Worm (Caenorhabditis elegans): ENCODE measurements around the gene nrf-5.

The nrf-5 gene

ce11 chrV:13794046-13794445, 34.0 kb upstream of the nrf-5 start:
- TF ChIP-seq T22C8.4 (GFP tag; IDR thresholded peaks at IDR 0.05) = no peak
- TF ChIP-seq ztf-23 (GFP tag; IDR thresholded peaks at IDR 0.05) = no peak
- TF ChIP-seq cog-1 (tag; optimal IDR thresholded peaks at IDR 0.05) = no peak
- no peak for TF ChIP-seq flt-1 (GFP tag; IDR thresholded peaks at IDR 0.05)
- no peak for TF ChIP-seq ztf-29 (GFP tag; IDR thresholded peaks at IDR 0.05)
- no peak for TF ChIP-seq ref-1 (GFP tag; conservative IDR thresholded peaks at IDR 0.05)
- no peak for TF ChIP-seq klf-2 (GFP tag; conservative IDR thresholded peaks at IDR 0.05)
- no peak for TF ChIP-seq tab-1 (GFP tag; IDR thresholded peaks at IDR 0.05)
- no peak for TF ChIP-seq med-1 (GFP tag; optimal IDR thresholded peaks at IDR 0.05; ENCODE audit: insufficient read depth)

DNA sequence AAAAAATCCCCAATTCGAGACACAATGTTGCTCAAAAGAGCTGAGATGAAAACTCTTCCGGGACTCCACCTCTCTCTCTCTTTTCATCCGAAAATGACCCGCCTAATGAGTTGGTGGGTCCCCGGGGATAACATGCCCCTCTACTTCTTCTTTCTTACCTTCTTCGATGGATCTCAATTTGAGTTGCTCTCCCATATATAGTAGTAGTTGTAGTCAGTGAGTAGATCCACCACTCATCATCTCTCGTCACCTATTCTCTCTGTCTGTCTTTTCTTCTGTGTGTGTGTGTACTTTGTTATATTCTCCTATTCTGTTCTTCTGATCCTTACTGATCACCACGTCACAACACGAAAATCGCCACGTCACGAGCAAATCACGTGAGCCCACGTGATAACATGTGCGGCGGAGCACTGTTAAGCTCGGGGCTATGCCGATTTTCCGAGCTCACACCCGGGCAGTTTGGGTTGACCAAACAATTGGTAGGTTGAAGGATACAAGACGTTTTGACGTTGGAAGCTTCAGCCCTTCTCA, 31.8 kb upstream of the nrf-5 start, which contains the start of gene twk-32:
Gene twk-32, plus strand, starts transcription at position 396 of the 531 bp plus-strand sequence.
- TF ChIP-seq ztf-29 (GFP tag; IDR thresholded peaks at IDR 0.05) (no peak), ref-1 (GFP tag; conservative IDR thresholded peaks at IDR 0.05) (no peak), med-1 (GFP tag; optimal IDR thresholded peaks at IDR 0.05; ENCODE audit: insufficient read depth) (no peak), flt-1 (GFP tag; IDR thresholded peaks at IDR 0.05) (no peak), cog-1 (tag; optimal IDR thresholded peaks at IDR 0.05) (no peak), T22C8.4 (GFP tag; IDR thresholded peaks at IDR 0.05) (no peak), tab-1 (GFP tag; IDR thresholded peaks at IDR 0.05) (no peak)

DNA sequence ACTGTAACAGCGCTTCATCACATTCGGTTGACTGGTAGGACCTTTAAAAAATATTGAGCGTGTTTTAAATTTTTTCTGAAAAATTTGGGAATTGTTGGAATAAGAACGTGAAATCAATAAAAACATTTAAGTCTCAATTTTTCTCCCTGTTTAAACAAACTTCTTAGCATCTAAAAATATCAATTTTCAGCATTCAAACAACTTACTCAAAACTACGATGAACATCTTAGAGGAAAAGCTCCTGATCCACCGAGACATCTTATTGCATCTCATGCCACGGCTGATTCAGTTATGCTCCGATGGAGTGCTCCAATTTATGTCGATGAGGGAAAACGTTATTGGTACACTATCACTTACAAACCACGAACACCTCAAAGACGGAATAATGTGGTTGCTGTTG, 28.9 kb upstream of the nrf-5 start:
- TF ChIP-seq flt-1 (GFP tag; IDR thresholded peaks at IDR 0.05) (no peak), cog-1 (tag; optimal IDR thresholded peaks at IDR 0.05) (no peak), tab-1 (GFP tag; IDR thresholded peaks at IDR 0.05) (no peak), ref-1 (GFP tag; conservative IDR thresholded peaks at IDR 0.05) (no peak), ztf-29 (GFP tag; IDR thresholded peaks at IDR 0.05) (no peak), klf-2 (GFP tag; conservative IDR thresholded peaks at IDR 0.05) (no peak), ztf-23 (GFP tag; IDR thresholded peaks at IDR 0.05) (no peak)

DNA sequence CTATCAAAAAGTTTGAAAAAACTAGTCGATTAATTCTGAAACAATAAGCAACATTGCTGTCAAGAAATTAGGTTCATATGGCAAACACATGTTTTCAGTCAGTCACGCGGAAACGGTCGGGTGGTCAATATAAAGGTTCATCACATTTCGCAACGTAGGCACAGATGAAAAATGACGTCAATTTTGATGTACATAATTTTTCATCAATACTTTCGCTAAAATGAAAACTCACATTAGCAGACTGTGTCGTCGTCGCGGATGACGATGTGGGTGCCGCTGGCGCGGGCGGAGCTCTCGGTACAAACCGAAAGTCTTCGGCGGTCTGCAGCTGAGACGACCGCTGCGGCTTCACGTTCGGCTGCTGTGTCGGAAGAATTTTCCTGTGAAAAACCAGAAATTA, 24.2 kb upstream of the nrf-5 start, which contains the start of gene swan-2:
Gene swan-2, minus strand, starts transcription at position 380 of the 400 bp plus-strand sequence.
- TF ChIP-seq ref-1 (GFP tag; conservative IDR thresholded peaks at IDR 0.05) (no peak), T22C8.4 (GFP tag; IDR thresholded peaks at IDR 0.05) (no peak), ztf-23 (GFP tag; IDR thresholded peaks at IDR 0.05) (no peak), klf-2 (GFP tag; conservative IDR thresholded peaks at IDR 0.05) (no peak), tab-1 (GFP tag; IDR thresholded peaks at IDR 0.05) (no peak)

- TF ChIP-seq ref-1 (GFP tag; conservative IDR thresholded peaks at IDR 0.05) (no peak), T22C8.4 (GFP tag; IDR thresholded peaks at IDR 0.05) (no peak), med-1 (GFP tag; optimal IDR thresholded peaks at IDR 0.05; ENCODE audit: insufficient read depth) (no peak), flt-1 (GFP tag; IDR thresholded peaks at IDR 0.05) (no peak), ztf-29 (GFP tag; IDR thresholded peaks at IDR 0.05) (no peak), ztf-23 (GFP tag; IDR thresholded peaks at IDR 0.05) (no peak), tab-1 (GFP tag; IDR thresholded peaks at IDR 0.05) (no peak), cog-1 (tag; optimal IDR thresholded peaks at IDR 0.05) (no peak), klf-2 (GFP tag; conservative IDR thresholded peaks at IDR 0.05) (no peak)
These were observed 20.8 kb upstream of the nrf-5 start, which contains the start of gene swan-1 for ce11 chrV:13807232-13807631. TSS of gene swan-1 (minus strand) at chrV:13807237.

ce11 chrV:13808462-13808867, 19.6 kb upstream of the nrf-5 start:
- TF ChIP-seq T22C8.4 (GFP tag; IDR thresholded peaks at IDR 0.05) = peak; percentile 59; the same call in 1 of the 2 replicates
- TF ChIP-seq tab-1 (GFP tag; IDR thresholded peaks at IDR 0.05) = no peak
- 0 out of 2 replicates have a peak, but pooled peaks have one; percentile 65 for TF ChIP-seq flt-1 (GFP tag; IDR thresholded peaks at IDR 0.05)
- TF ChIP-seq ztf-23 (GFP tag; IDR thresholded peaks at IDR 0.05) = no peak
- peak; percentile 63 for TF ChIP-seq cog-1 (tag; optimal IDR thresholded peaks at IDR 0.05)
- no peak for TF ChIP-seq med-1 (GFP tag; optimal IDR thresholded peaks at IDR 0.05; ENCODE audit: insufficient read depth)

ce11 chrV:13812330-13812729, 15.7 kb upstream of the nrf-5 start:
- TF ChIP-seq ztf-29 (GFP tag; IDR thresholded peaks at IDR 0.05) (no peak), ref-1 (GFP tag; conservative IDR thresholded peaks at IDR 0.05) (no peak), med-1 (GFP tag; optimal IDR thresholded peaks at IDR 0.05; ENCODE audit: insufficient read depth) (no peak), klf-2 (GFP tag; conservative IDR thresholded peaks at IDR 0.05) (no peak), tab-1 (GFP tag; IDR thresholded peaks at IDR 0.05) (no peak), cog-1 (tag; optimal IDR thresholded peaks at IDR 0.05) (no peak), flt-1 (GFP tag; IDR thresholded peaks at IDR 0.05) (no peak), T22C8.4 (GFP tag; IDR thresholded peaks at IDR 0.05) (no peak), ztf-23 (GFP tag; IDR thresholded peaks at IDR 0.05) (no peak)

- TF ChIP-seq cog-1 (tag; optimal IDR thresholded peaks at IDR 0.05) = no peak
- TF ChIP-seq med-1 (GFP tag; optimal IDR thresholded peaks at IDR 0.05; ENCODE audit: insufficient read depth) = no peak
- TF ChIP-seq tab-1 (GFP tag; IDR thresholded peaks at IDR 0.05) = no peak
- TF ChIP-seq flt-1 (GFP tag; IDR thresholded peaks at IDR 0.05) = no peak
- no peak for TF ChIP-seq ztf-29 (GFP tag; IDR thresholded peaks at IDR 0.05)
- no peak for TF ChIP-seq ref-1 (GFP tag; conservative IDR thresholded peaks at IDR 0.05)
- no peak for TF ChIP-seq ztf-23 (GFP tag; IDR thresholded peaks at IDR 0.05)
- no peak for TF ChIP-seq T22C8.4 (GFP tag; IDR thresholded peaks at IDR 0.05)
- no peak for TF ChIP-seq klf-2 (GFP tag; conservative IDR thresholded peaks at IDR 0.05)
These were observed 15.1 kb upstream of the nrf-5 start, which contains the start of gene ceh-24 for ce11 chrV:13812931-13813330. TSS of gene ceh-24 (plus strand) at chrV:13813231.

DNA sequence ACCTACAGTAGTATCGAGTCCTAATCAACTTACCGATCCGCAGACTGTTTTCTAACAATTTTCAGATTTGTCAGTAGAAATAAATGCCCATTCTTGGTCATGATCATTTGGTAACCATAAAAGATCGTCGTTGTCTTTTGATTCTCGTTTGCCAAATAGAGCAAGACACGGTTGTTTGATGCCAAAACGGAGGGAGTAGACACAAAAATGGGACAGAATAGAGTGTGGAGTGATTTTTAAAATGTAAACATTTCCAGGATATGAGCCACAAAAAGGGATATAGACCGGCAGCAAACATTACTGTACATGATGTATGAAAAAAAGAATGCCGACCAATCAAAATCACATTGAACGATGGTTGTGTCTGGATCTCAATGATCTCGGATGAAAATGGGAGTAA, 11.2 kb upstream of the nrf-5 start, which contains the start of gene F55B12.2:
Gene F55B12.2, minus strand, starts transcription at position 101 of the 400 bp plus-strand sequence.
- TF ChIP-seq flt-1 (GFP tag; IDR thresholded peaks at IDR 0.05) = no peak
- TF ChIP-seq ztf-29 (GFP tag; IDR thresholded peaks at IDR 0.05) = no peak
- TF ChIP-seq ztf-23 (GFP tag; IDR thresholded peaks at IDR 0.05) = no peak
- TF ChIP-seq tab-1 (GFP tag; IDR thresholded peaks at IDR 0.05) = no peak
- no peak for TF ChIP-seq klf-2 (GFP tag; conservative IDR thresholded peaks at IDR 0.05)
- no peak for TF ChIP-seq T22C8.4 (GFP tag; IDR thresholded peaks at IDR 0.05)
- no peak for TF ChIP-seq ref-1 (GFP tag; conservative IDR thresholded peaks at IDR 0.05)
- TF ChIP-seq cog-1 (tag; optimal IDR thresholded peaks at IDR 0.05) = no peak
- no peak for TF ChIP-seq med-1 (GFP tag; optimal IDR thresholded peaks at IDR 0.05; ENCODE audit: insufficient read depth)
